Worm (Caenorhabditis elegans) whole organism, late embryonic: ENCODE measurements around the gene Y66H1A.8.

Experiments used
- C38D4.7 ChIP-seq: fragments of 200-800 bp; sonication (Bioruptor generic); optimal IDR thresholded peaks from 2 replicates; lab custom pipeline; 2018; ENCODE audit warnings: mild to moderate bottlenecking, missing genetic modification characterization, moderate library complexity, missing compliant biosample characterization
- K02D7.2 ChIP-seq: sonication (generic microtip); optimal IDR thresholded peaks from 2 replicates; lab custom pipeline; 2017; ENCODE audit warnings: mild to moderate bottlenecking, missing genetic modification characterization, missing compliant biosample characterization
- K09A11.1 ChIP-seq: sonication (generic microtip); optimal IDR thresholded peaks from 2 replicates; lab custom pipeline; 2017; ENCODE audit warnings: antibody characterized with exemption, mild to moderate bottlenecking, missing genetic modification characterization, missing compliant biosample characterization; ENCODE audit not compliant: insufficient read depth
- T23F11.4 ChIP-seq: fragments of 200-800 bp; sonication (Bioruptor generic); optimal IDR thresholded peaks from 2 replicates; lab custom pipeline; 2018; ENCODE audit warnings: mild to moderate bottlenecking, missing genetic modification characterization, missing compliant biosample characterization
- Y22D7AL.16 ChIP-seq: sonication (generic microtip); optimal IDR thresholded peaks from 2 replicates; lab custom pipeline; 2016; ENCODE audit warnings: missing genetic modification characterization, missing compliant biosample characterization
- ahr-1 ChIP-seq: sonication (generic microtip); optimal IDR thresholded peaks from 2 replicates; lab custom pipeline; 2016; ENCODE audit warnings: missing genetic modification characterization, missing compliant biosample characterization
- ama-1 ChIP-seq: fragments of 150-350 bp; optimal IDR thresholded peaks from 2 replicates; lab custom pipeline; 2014
- ceh-18 ChIP-seq: sonication (generic microtip); optimal IDR thresholded peaks from 2 replicates; lab custom pipeline; 2016; ENCODE audit warnings: missing genetic modification characterization, missing compliant biosample characterization
- ceh-2 ChIP-seq: sonication (generic microtip); optimal IDR thresholded peaks from 2 replicates; lab custom pipeline; 2016; ENCODE audit warnings: missing genotype, missing genetic modification characterization, missing compliant biosample characterization
- ceh-22 ChIP-seq: sonication (generic microtip); optimal IDR thresholded peaks from 2 replicates; lab custom pipeline; 2017; ENCODE audit warnings: missing biosample characterization, missing genetic modification characterization
- ceh-24 ChIP-seq: sonication (generic microtip); optimal IDR thresholded peaks from 2 replicates; lab custom pipeline; 2016; ENCODE audit warnings: mild to moderate bottlenecking, missing genetic modification characterization, missing compliant biosample characterization
- ceh-30 ChIP-seq: fragments of 150-350 bp; optimal IDR thresholded peaks from 2 replicates; lab custom pipeline; 2014; ENCODE audit warnings: missing biosample characterization, missing genetic modification characterization
- ceh-34 ChIP-seq: sonication (generic microtip); optimal IDR thresholded peaks from 2 replicates; lab custom pipeline; 2016; ENCODE audit warnings: mild to moderate bottlenecking, missing genetic modification characterization, missing compliant biosample characterization
- ceh-45 ChIP-seq: fragments of 200-800 bp; sonication (Bioruptor generic); IDR thresholded peaks from 2 replicates; pipeline ENCODE4 v1.3.6; 2022; ENCODE audit warnings: missing genetic modification reagents, missing genetic modification characterization, missing compliant biosample characterization
- ceh-48 ChIP-seq: sonication (generic microtip); optimal IDR thresholded peaks from 2 replicates; lab custom pipeline; 2016; ENCODE audit warnings: missing genetic modification characterization, inconsistent platforms, missing compliant biosample characterization
- ceh-6 ChIP-seq: fragments of 200-800 bp; sonication (Bioruptor generic); optimal IDR thresholded peaks from 2 replicates; lab custom pipeline; 2018; ENCODE audit warnings: mild to moderate bottlenecking, missing genetic modification characterization, missing compliant biosample characterization
- dve-1 ChIP-seq: sonication (generic microtip); optimal IDR thresholded peaks from 2 replicates; lab custom pipeline; 2017; ENCODE audit warnings: antibody characterized with exemption, mild to moderate bottlenecking, missing genetic modification characterization, missing compliant biosample characterization
- elt-2 ChIP-seq: sonication (generic microtip); optimal IDR thresholded peaks from 2 replicates; lab custom pipeline; 2016; ENCODE audit warnings: missing genetic modification reagents, missing genetic modification characterization, missing compliant biosample characterization
- elt-4 ChIP-seq: sonication (generic microtip); optimal IDR thresholded peaks from 2 replicates; lab custom pipeline; 2016; ENCODE audit warnings: missing genetic modification characterization, missing compliant biosample characterization
- ets-4 ChIP-seq: sonication (generic microtip); optimal IDR thresholded peaks from 2 replicates; lab custom pipeline; 2016; ENCODE audit warnings: missing genetic modification characterization, missing compliant biosample characterization
- eyg-1 ChIP-seq: sonication (generic microtip); optimal IDR thresholded peaks from 2 replicates; lab custom pipeline; 2016; ENCODE audit warnings: missing genotype, missing genetic modification characterization, missing compliant biosample characterization
- fax-1 ChIP-seq: sonication (generic microtip); optimal IDR thresholded peaks from 2 replicates; lab custom pipeline; 2016; ENCODE audit warnings: missing genotype, missing genetic modification characterization, missing compliant biosample characterization
- fkh-6 ChIP-seq: sonication (generic microtip); optimal IDR thresholded peaks from 2 replicates; lab custom pipeline; 2016; ENCODE audit warnings: missing genetic modification characterization, missing compliant biosample characterization
- gmeb-2 ChIP-seq: sonication (generic microtip); optimal IDR thresholded peaks from 2 replicates; lab custom pipeline; 2016; ENCODE audit warnings: missing genetic modification characterization, inconsistent platforms, missing compliant biosample characterization
- hlh-13 ChIP-seq: fragments of 200-800 bp; sonication (Bioruptor generic); optimal IDR thresholded peaks from 2 replicates; lab custom pipeline; 2018; ENCODE audit warnings: mild to moderate bottlenecking, missing genetic modification characterization, missing compliant biosample characterization
- hlh-30 ChIP-seq: sonication (generic microtip); optimal IDR thresholded peaks from 2 replicates; lab custom pipeline; 2017; ENCODE audit warnings: antibody characterized with exemption, missing genetic modification characterization, missing compliant biosample characterization; ENCODE audit not compliant: insufficient read depth
- hlh-8 ChIP-seq: sonication (generic microtip); optimal IDR thresholded peaks from 2 replicates; lab custom pipeline; 2016; ENCODE audit warnings: missing genotype, missing genetic modification characterization, missing compliant biosample characterization
- lim-6 ChIP-seq: sonication (generic microtip); optimal IDR thresholded peaks from 2 replicates; lab custom pipeline; 2016; ENCODE audit warnings: missing genetic modification characterization, missing compliant biosample characterization
- lin-11 ChIP-seq: fragments of 200-800 bp; sonication (Bioruptor generic); optimal IDR thresholded peaks from 2 replicates; lab custom pipeline; 2018; ENCODE audit warnings: mild to moderate bottlenecking, missing genetic modification characterization, missing compliant biosample characterization
- mec-3 ChIP-seq: sonication (generic microtip); optimal IDR thresholded peaks from 2 replicates; lab custom pipeline; 2016; ENCODE audit warnings: borderline replicate concordance, missing genetic modification characterization, missing compliant biosample characterization
- nhr-11 ChIP-seq: fragments of 150-350 bp; optimal IDR thresholded peaks from 2 replicates; lab custom pipeline; 2014; ENCODE audit warnings: missing biosample characterization, missing genetic modification characterization
- nhr-232 ChIP-seq: sonication (generic microtip); optimal IDR thresholded peaks from 2 replicates; lab custom pipeline; 2016; ENCODE audit warnings: missing genetic modification characterization, missing compliant biosample characterization
- npax-4 ChIP-seq: sonication (generic microtip); optimal IDR thresholded peaks from 2 replicates; lab custom pipeline; 2016; ENCODE audit warnings: missing genetic modification characterization, missing compliant biosample characterization
- pag-3 ChIP-seq: sonication (generic microtip); optimal IDR thresholded peaks from 2 replicates; lab custom pipeline; 2016; ENCODE audit warnings: missing compliant biosample characterization, missing genetic modification characterization, borderline replicate concordance
- pat-9 ChIP-seq: fragments of 200-800 bp; sonication (Bioruptor generic); optimal IDR thresholded peaks from 2 replicates; lab custom pipeline; 2018; ENCODE audit warnings: mild to moderate bottlenecking, missing genetic modification characterization, moderate library complexity, missing compliant biosample characterization
- pax-1 ChIP-seq: fragments of 150-350 bp; optimal IDR thresholded peaks from 2 replicates; lab custom pipeline; 2014; ENCODE audit warnings: missing biosample characterization, missing genetic modification characterization
- pqm-1 ChIP-seq: sonication (generic microtip); optimal IDR thresholded peaks from 2 replicates; lab custom pipeline; 2016; ENCODE audit warnings: missing genetic modification characterization, missing compliant biosample characterization
- pros-1 ChIP-seq: fragments of 150-350 bp; optimal IDR thresholded peaks from 2 replicates; lab custom pipeline; 2014; ENCODE audit warnings: missing biosample characterization, missing genetic modification reagents, missing genetic modification characterization
- ref-2 ChIP-seq: sonication (generic microtip); optimal IDR thresholded peaks from 2 replicates; lab custom pipeline; 2016; ENCODE audit warnings: missing genetic modification characterization, missing compliant biosample characterization
- sox-2 ChIP-seq: fragments of 200-800 bp; sonication (Bioruptor generic); IDR thresholded peaks from 2 replicates; pipeline ENCODE4 v1.3.6; 2022; ENCODE audit warnings: missing genetic modification reagents, missing genetic modification characterization, missing compliant biosample characterization
- sox-4 ChIP-seq: sonication (generic microtip); optimal IDR thresholded peaks from 2 replicates; lab custom pipeline; 2017; ENCODE audit warnings: mild to moderate bottlenecking, missing genetic modification characterization, inconsistent platforms, missing compliant biosample characterization
- syd-9 ChIP-seq: sonication (generic microtip); optimal IDR thresholded peaks from 2 replicates; lab custom pipeline; 2016; ENCODE audit warnings: mild to moderate bottlenecking, missing genetic modification characterization, moderate library complexity, missing compliant biosample characterization
- tbx-2 ChIP-seq: sonication (generic microtip); optimal IDR thresholded peaks from 2 replicates; lab custom pipeline; 2016; ENCODE audit warnings: missing genetic modification characterization, missing compliant biosample characterization
- tbx-7 ChIP-seq: sonication (generic microtip); optimal IDR thresholded peaks from 2 replicates; lab custom pipeline; 2016; ENCODE audit warnings: missing genotype, missing genetic modification characterization, missing compliant biosample characterization
- unc-3 ChIP-seq, 2 experiments: fragments of 200-800 bp in 1 of 2; sonication (Bioruptor generic) in 1 of 2; sonication (generic microtip) in 1 of 2; conservative IDR thresholded peaks in 1 of 2; optimal IDR thresholded peaks in 1 of 2; 2 replicates each; pipeline versions ENCODE4 v1.3.6 to Lab custom; 2016 to 2022; ENCODE audit warnings: missing compliant biosample characterization in 2 of 2, missing genetic modification characterization in 2 of 2, missing genetic modification reagents in 1 of 2
- unc-42 ChIP-seq: sonication (generic microtip); optimal IDR thresholded peaks from 2 replicates; lab custom pipeline; 2016; ENCODE audit warnings: missing genotype, missing genetic modification characterization, missing compliant biosample characterization
- unc-86 ChIP-seq: sonication (generic microtip); optimal IDR thresholded peaks from 2 replicates; lab custom pipeline; 2016; ENCODE audit warnings: missing genetic modification characterization, missing compliant biosample characterization
- ztf-16 ChIP-seq: sonication (generic microtip); optimal IDR thresholded peaks from 2 replicates; lab custom pipeline; 2017; ENCODE audit warnings: missing genetic modification characterization, missing compliant biosample characterization

Gene Y66H1A.8

ce11 chrIV:410420-410891 is 44.3 kb downstream of the Y66H1A.8 start, which contains the start of gene T07A9.12 (continued):
- TF ChIP-seq hlh-13 (GFP tag; lab: Kevin White, UChicago) (no peak), sox-4 (tag; lab: Kevin White, UChicago) (no peak), pag-3 (tag; lab: Kevin White, UChicago) (peak; percentile 62), T23F11.4 (GFP tag; lab: Kevin White, UChicago) (no peak), pax-1 (tag; lab: Kevin White, UChicago) (peak; percentile 56), ztf-16 (tag; lab: Kevin White, UChicago) (peak; percentile 37), ceh-45 (GFP tag; lab: Robert Waterston, UW) (no peak), unc-3 (GFP tag; conservative IDR thresholded peaks at IDR 0.05; lab: Robert Waterston, UW) (no peak), unc-3 (tag; optimal IDR thresholded peaks at IDR 0.05; lab: Kevin White, UChicago) (peak; percentile 51), hlh-8 (tag; lab: Kevin White, UChicago) (peak; percentile 80), eyg-1 (no peak), fkh-6 (tag; lab: Kevin White, UChicago) (peak; percentile 58), ceh-48 (tag; lab: Kevin White, UChicago) (no peak), tbx-2 (tag; lab: Kevin White, UChicago) (peak; percentile 91), sox-2 (GFP tag; lab: Robert Waterston, UW) (no peak), fax-1 (tag; lab: Kevin White, UChicago) (peak; percentile 82), pqm-1 (tag; lab: Kevin White, UChicago) (peak; percentile 78), ceh-22 (tag; lab: Kevin White, UChicago) (no peak), pros-1 (tag; lab: Kevin White, UChicago) (no peak), ets-4 (tag; lab: Kevin White, UChicago) (peak; percentile 70), elt-2 (tag; lab: Kevin White, UChicago) (peak; percentile 84), lin-11 (tag; lab: Kevin White, UChicago) (no peak), hlh-30 (no peak), K02D7.2 (tag; lab: Kevin White, UChicago) (no peak), unc-42 (tag; lab: Kevin White, UChicago) (peak; percentile 59), ahr-1 (tag; lab: Kevin White, UChicago) (peak; percentile 54), unc-86 (peak; percentile 56), elt-4 (no peak), ceh-18 (tag; lab: Kevin White, UChicago) (peak; percentile 50), npax-4 (tag; lab: Kevin White, UChicago) (no peak), ama-1 (lab: Kevin White, UChicago) (no peak), ceh-2 (tag; lab: Kevin White, UChicago) (peak; percentile 88), ceh-34 (tag; lab: Kevin White, UChicago) (peak; percentile 61), C38D4.7 (GFP tag; lab: Kevin White, UChicago) (no peak), ceh-24 (no peak), gmeb-2 (no peak), lim-6 (tag; lab: Kevin White, UChicago) (peak; percentile 77), syd-9 (peak; percentile 32), K09A11.1 (tag; lab: Kevin White, UChicago) (peak; percentile 46), ceh-6 (GFP tag; lab: Kevin White, UChicago) (no peak), ref-2 (tag; lab: Kevin White, UChicago) (peak; percentile 90), nhr-232 (tag; lab: Kevin White, UChicago) (no peak), dve-1 (tag; lab: Kevin White, UChicago) (no peak), nhr-11 (tag; lab: Kevin White, UChicago) (no peak), ceh-30 (tag; lab: Kevin White, UChicago) (no peak), tbx-7 (tag; lab: Kevin White, UChicago) (peak; percentile 84), mec-3 (tag; lab: Kevin White, UChicago) (no peak), Y22D7AL.16 (no peak), pat-9 (tag; lab: Kevin White, UChicago) (no peak)
